Fruit fly (Drosophila melanogaster) whole organism, embryonic: ENCODE data around the gene GAPcenA.

Experiments used
- Antp ChIP-seq: fragments of 200-800 bp; sonication (Bioruptor generic); optimal IDR thresholded peaks from 3 replicates; lab custom pipeline; 2016; ENCODE audit warnings: missing biosample characterization, missing genetic modification characterization
- Atf3 ChIP-seq: fragments of 200-800 bp; sonication (Bioruptor generic); optimal IDR thresholded peaks from 3 replicates; lab custom pipeline; 2016; ENCODE audit warnings: missing biosample characterization, missing genetic modification characterization
- CG10979 ChIP-seq: fragments of 200-800 bp; sonication (Bioruptor generic); optimal IDR thresholded peaks from 2 replicates; lab custom pipeline; 2018; ENCODE audit warnings: missing biosample characterization, mild to moderate bottlenecking, missing genetic modification characterization, moderate library complexity
- CG11560 ChIP-seq: fragments of 200-800 bp; sonication (Bioruptor generic); IDR thresholded peaks from 3 replicates; pipeline ENCODE4 v1.3.6; 2022; ENCODE audit warnings: missing biosample characterization, missing genetic modification characterization
- CG12104 ChIP-seq: fragments of 200-800 bp; sonication (Bioruptor generic); optimal IDR thresholded peaks from 3 replicates; lab custom pipeline; 2016; ENCODE audit warnings: missing biosample characterization, missing genetic modification characterization
- CG12299 ChIP-seq: fragments of 200-800 bp; sonication (Bioruptor generic); optimal IDR thresholded peaks from 2 replicates; lab custom pipeline; 2018; ENCODE audit warnings: missing biosample characterization, mild to moderate bottlenecking, missing genetic modification characterization
- CG12391 ChIP-seq: fragments of 200-800 bp; sonication (Bioruptor generic); optimal IDR thresholded peaks from 3 replicates; lab custom pipeline; 2018; ENCODE audit warnings: missing biosample characterization, mild to moderate bottlenecking, missing genetic modification characterization, moderate library complexity
- CG13775 ChIP-seq: fragments of 200-800 bp; sonication (Bioruptor generic); optimal IDR thresholded peaks from 3 replicates; lab custom pipeline; 2017; ENCODE audit warnings: missing biosample characterization, mild to moderate bottlenecking, missing genetic modification characterization
- CG1602 ChIP-seq: fragments of 200-800 bp; sonication (Bioruptor generic); optimal IDR thresholded peaks from 3 replicates; lab custom pipeline; 2016; ENCODE audit warnings: missing biosample characterization, missing genetic modification characterization
- CG16813 ChIP-seq: fragments of 200-800 bp; sonication (Bioruptor generic); IDR thresholded peaks from 3 replicates; pipeline ENCODE4 v1.3.6; 2022; ENCODE audit warnings: missing biosample characterization, missing genetic modification characterization; ENCODE audit not compliant: partially characterized antibody
- CG17186 ChIP-seq: fragments of 200-800 bp; sonication (Bioruptor generic); optimal IDR thresholded peaks from 3 replicates; lab custom pipeline; 2017; ENCODE audit warnings: missing biosample characterization, missing genetic modification reagents, missing genetic modification characterization
- CG17361 ChIP-seq: fragments of 200-800 bp; sonication (Bioruptor generic); IDR thresholded peaks from 3 replicates; pipeline ENCODE4 v1.3.6; 2022; ENCODE audit warnings: missing biosample characterization, missing genetic modification characterization
- CG2120 ChIP-seq: fragments of 200-800 bp; sonication (Bioruptor generic); optimal IDR thresholded peaks from 3 replicates; lab custom pipeline; 2016; ENCODE audit warnings: missing biosample characterization, missing genetic modification characterization
- CG3995 ChIP-seq: fragments of 200-800 bp; sonication (Bioruptor generic); optimal IDR thresholded peaks from 3 replicates; lab custom pipeline; 2016; ENCODE audit warnings: missing biosample characterization, missing genetic modification characterization
- CG4328 ChIP-seq: fragments of 200-800 bp; sonication (Bioruptor generic); optimal IDR thresholded peaks from 3 replicates; lab custom pipeline; 2017; ENCODE audit warnings: missing biosample characterization, missing genetic modification reagents, missing genetic modification characterization
- CG4820 ChIP-seq: fragments of 200-800 bp; sonication (Bioruptor generic); optimal IDR thresholded peaks from 3 replicates; lab custom pipeline; 2016; ENCODE audit warnings: missing biosample characterization, missing genetic modification characterization
- CG6689 ChIP-seq: fragments of 200-800 bp; sonication (Bioruptor generic); IDR thresholded peaks from 2 replicates; pipeline ENCODE4 v1.3.6; 2022; ENCODE audit warnings: missing biosample characterization, missing genetic modification characterization
- CG6765 ChIP-seq: fragments of 200-800 bp; sonication (Bioruptor generic); optimal IDR thresholded peaks from 3 replicates; lab custom pipeline; 2017; ENCODE audit warnings: missing biosample characterization, mild to moderate bottlenecking, missing genetic modification characterization
- CG9797 ChIP-seq: fragments of 200-800 bp; sonication (Bioruptor generic); optimal IDR thresholded peaks from 3 replicates; lab custom pipeline; 2018; ENCODE audit warnings: missing biosample characterization, mild to moderate bottlenecking, missing genetic modification characterization
- CTCF ChIP-seq: fragments of 200-800 bp; sonication (Bioruptor generic); optimal IDR thresholded peaks from 2 replicates; lab custom pipeline; 2017; ENCODE audit warnings: missing biosample characterization, mild to moderate bottlenecking, missing genetic modification characterization, moderate library complexity
- E2f1 ChIP-seq: fragments of 200-800 bp; sonication (Bioruptor generic); IDR thresholded peaks from 2 replicates; pipeline ENCODE4 v1.3.6; 2022; ENCODE audit warnings: missing biosample characterization, missing genetic modification characterization
- Gug ChIP-seq: fragments of 200-800 bp; sonication (Bioruptor generic); IDR thresholded peaks from 4 replicates; pipeline ENCODE4 v1.3.6; 2022; ENCODE audit warnings: missing biosample characterization, missing genetic modification characterization
- HLH4C ChIP-seq: fragments of 200-800 bp; sonication (Bioruptor generic); IDR thresholded peaks from 3 replicates; pipeline ENCODE4 v1.3.6; 2022; ENCODE audit warnings: missing biosample characterization, missing genetic modification characterization; ENCODE audit not compliant: partially characterized antibody
- HmgD ChIP-seq: fragments of 200-800 bp; sonication (Bioruptor generic); optimal IDR thresholded peaks from 3 replicates; lab custom pipeline; 2016; ENCODE audit warnings: missing biosample characterization, missing genetic modification characterization
- Hr51 ChIP-seq, 2 experiments: fragments of 200-800 bp; sonication (Bioruptor generic); optimal IDR thresholded peaks; 2 replicates in 1 of 2; 3 replicates in 1 of 2; lab custom pipeline; 2016 to 2018; ENCODE audit warnings: missing biosample characterization in 2 of 2, missing genetic modification characterization in 2 of 2, mild to moderate bottlenecking in 1 of 2, moderate library complexity in 1 of 2
- MESR4 ChIP-seq: fragments of 200-800 bp; sonication (Bioruptor generic); optimal IDR thresholded peaks from 2 replicates; lab custom pipeline; 2018; ENCODE audit warnings: missing biosample characterization, mild to moderate bottlenecking, missing genetic modification characterization, moderate library complexity
- Ptx1 ChIP-seq: fragments of 200-800 bp; sonication (Bioruptor generic); IDR thresholded peaks from 2 replicates; pipeline ENCODE4 v1.3.6; 2022; ENCODE audit warnings: missing biosample characterization, missing genetic modification characterization
- Side ChIP-seq: fragments of 200-800 bp; sonication (Bioruptor generic); optimal IDR thresholded peaks from 2 replicates; lab custom pipeline; 2016; ENCODE audit warnings: missing biosample characterization, missing genetic modification characterization
- ab ChIP-seq: fragments of 200-800 bp; sonication (Bioruptor generic); optimal IDR thresholded peaks from 2 replicates; lab custom pipeline; 2016; ENCODE audit warnings: missing biosample characterization, missing genetic modification characterization
- bab2 ChIP-seq: fragments of 200-800 bp; sonication (Bioruptor generic); optimal IDR thresholded peaks from 2 replicates; lab custom pipeline; 2016; ENCODE audit warnings: missing biosample characterization, missing genetic modification characterization
- chif ChIP-seq, 2 experiments: fragments of 200-800 bp; sonication (Bioruptor generic); optimal IDR thresholded peaks; 3 replicates each; lab custom pipeline; 2016; ENCODE audit warnings: missing biosample characterization in 2 of 2, missing genetic modification characterization in 2 of 2
- dm ChIP-seq: fragments of 200-800 bp; sonication (Bioruptor generic); optimal IDR thresholded peaks from 3 replicates; lab custom pipeline; 2016; ENCODE audit warnings: missing biosample characterization, missing genetic modification characterization
- eve ChIP-seq, 2 experiments: fragments of >200 bp; optimal IDR thresholded peaks; 2 replicates each; lab custom pipeline; 2017; ENCODE audit warnings: missing biosample characterization in 2 of 2, missing genetic modification characterization in 2 of 2
- ewg ChIP-seq: fragments of 200-800 bp; sonication (Bioruptor generic); optimal IDR thresholded peaks from 3 replicates; lab custom pipeline; 2017; ENCODE audit warnings: mild to moderate bottlenecking, missing biosample characterization, missing genetic modification reagents, missing genetic modification characterization
- gfzf ChIP-seq: fragments of 200-800 bp; sonication (Bioruptor generic); optimal IDR thresholded peaks from 2 replicates; lab custom pipeline; 2016; ENCODE audit warnings: missing biosample characterization, mild to moderate bottlenecking, missing genetic modification characterization, moderate library complexity
- gro ChIP-seq: fragments of 200-800 bp; sonication (Bioruptor generic); optimal IDR thresholded peaks from 2 replicates; lab custom pipeline; 2016; ENCODE audit warnings: missing biosample characterization, missing genetic modification characterization
- gsb-n ChIP-seq: fragments of 200-800 bp; sonication (Bioruptor generic); optimal IDR thresholded peaks from 3 replicates; lab custom pipeline; 2018; ENCODE audit warnings: missing biosample characterization, mild to moderate bottlenecking, missing genetic modification characterization
- hb ChIP-seq: fragments of 200-800 bp; sonication (Bioruptor generic); IDR thresholded peaks from 3 replicates; pipeline ENCODE4 v1.3.6; 2022; ENCODE audit warnings: missing biosample characterization, missing genetic modification characterization; ENCODE audit not compliant: partially characterized antibody
- hbn ChIP-seq: fragments of 200-800 bp; sonication (Bioruptor generic); IDR thresholded peaks from 2 replicates; pipeline ENCODE4 v1.3.6; 2022; ENCODE audit warnings: missing biosample characterization, missing genetic modification characterization; ENCODE audit not compliant: partially characterized antibody
- jigr1 ChIP-seq: fragments of 200-800 bp; sonication (Bioruptor generic); IDR thresholded peaks from 3 replicates; pipeline ENCODE4 v1.3.6; 2022; ENCODE audit warnings: missing biosample characterization, missing genetic modification characterization
- klu ChIP-seq: fragments of 200-800 bp; sonication (Bioruptor generic); IDR thresholded peaks from 2 replicates; pipeline ENCODE4 v1.3.6; 2022; ENCODE audit warnings: missing biosample characterization, missing genetic modification characterization
- lola ChIP-seq, 3 experiments: fragments of >200 bp in 2 of 3; fragments of 200-800 bp in 1 of 3; sonication (Bioruptor generic) in 1 of 3; optimal IDR thresholded peaks; 2 replicates each; lab custom pipeline; 2017 to 2019; ENCODE audit warnings: missing biosample characterization in 3 of 3, missing genetic modification characterization in 3 of 3, mild to moderate bottlenecking in 1 of 3, moderate library complexity in 1 of 3
- pb ChIP-seq: fragments of 200-800 bp; sonication (Bioruptor generic); optimal IDR thresholded peaks from 3 replicates; lab custom pipeline; 2016; ENCODE audit warnings: missing biosample characterization, missing genetic modification characterization
- pum ChIP-seq: fragments of 200-800 bp; sonication (Bioruptor generic); optimal IDR thresholded peaks from 2 replicates; lab custom pipeline; 2016; ENCODE audit warnings: missing biosample characterization, missing genetic modification characterization
- rib ChIP-seq: fragments of 200-800 bp; sonication (Bioruptor generic); IDR thresholded peaks from 2 replicates; pipeline ENCODE4 v1.3.6; 2022; ENCODE audit warnings: missing biosample characterization, missing genetic modification characterization
- schlank ChIP-seq: fragments of 200-800 bp; sonication (Bioruptor generic); optimal IDR thresholded peaks from 2 replicates; lab custom pipeline; 2018; ENCODE audit warnings: missing biosample characterization, mild to moderate bottlenecking, missing genetic modification characterization
- sim ChIP-seq: fragments of 200-800 bp; sonication (Bioruptor generic); IDR thresholded peaks from 2 replicates; pipeline ENCODE4 v1.3.6; 2022; ENCODE audit warnings: missing biosample characterization, missing genetic modification characterization
- sob ChIP-seq: fragments of 200-800 bp; sonication (Bioruptor generic); IDR thresholded peaks from 2 replicates; pipeline ENCODE4 v1.3.6; 2022; ENCODE audit warnings: missing biosample characterization, missing genetic modification characterization
- trem ChIP-seq: fragments of 200-800 bp; optimal IDR thresholded peaks from 3 replicates; lab custom pipeline; 2019; ENCODE audit warnings: missing biosample characterization, mild to moderate bottlenecking, missing genetic modification characterization, moderate library complexity
- twi ChIP-seq: fragments of 200-800 bp; optimal IDR thresholded peaks from 2 replicates; lab custom pipeline; 2019; ENCODE audit warnings: missing biosample characterization, mild to moderate bottlenecking, missing genetic modification characterization, moderate library complexity
- vnd ChIP-seq: fragments of 200-800 bp; sonication (Bioruptor generic); IDR thresholded peaks from 3 replicates; pipeline ENCODE4 v1.3.6; 2022; ENCODE audit warnings: missing biosample characterization, missing genetic modification characterization; ENCODE audit not compliant: partially characterized antibody

Gene GAPcenA

DNA sequence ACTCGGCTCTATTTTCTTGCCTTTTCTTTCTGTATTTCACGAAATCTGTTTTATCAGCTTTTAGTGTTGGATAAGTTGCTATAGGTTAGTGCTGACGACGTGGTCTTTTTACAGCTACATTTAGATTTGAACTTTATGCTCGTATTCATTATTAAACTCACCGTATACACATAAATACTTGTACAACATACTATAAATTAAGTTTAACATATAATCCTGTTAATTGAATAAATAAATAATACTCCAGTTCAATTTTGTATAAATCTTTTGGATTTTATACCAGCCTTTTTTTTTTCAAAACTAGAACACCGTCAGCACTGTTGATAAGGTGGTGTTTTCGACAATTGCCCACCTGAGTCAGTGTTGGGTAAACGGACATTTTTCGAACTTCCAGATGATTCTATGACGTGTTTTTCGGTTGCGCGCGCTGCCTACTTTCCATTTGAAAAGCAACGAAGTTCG is 37.4 kb upstream of the GAPcenA start, which contains the start of gene BI-1 (continued):
- TF ChIP-seq ab (no peak), CG11560 (tag; lab: Robert Waterston, UW) (no peak), Antp (peak; percentile 43), CG4820 (GFP tag; lab: Kevin White, UChicago) (peak; percentile 66), vnd (no peak), CG6689 (peak; percentile 71), hbn (0 out of 2 replicates have a peak, but pooled peaks have one; percentile 16), ewg (GFP tag; lab: Kevin White, UChicago) (peak; percentile 65), gfzf (peak; percentile 15), pum (GFP tag; lab: Kevin White, UChicago) (peak; percentile 51), jigr1 (GFP tag; lab: Robert Waterston, UW) (no peak), HLH4C (GFP tag; lab: Robert Waterston, UW) (no peak), CG17361 (GFP tag; lab: Robert Waterston, UW) (peak; percentile 88), Ptx1 (GFP tag; lab: Robert Waterston, UW) (peak; percentile 33), dm (GFP tag; lab: Kevin White, UChicago) (no peak), HmgD (GFP tag; lab: Kevin White, UChicago) (no peak), Hr51 (GFP tag; optimal IDR thresholded peaks at IDR 0.05; lab: Kevin White, UChicago) (peak in 1 of 2 experiments; percentile 5), twi (peak; percentile 61), schlank (no peak), Atf3 (GFP tag; lab: Kevin White, UChicago) (no peak), CG12104 (peak; percentile 75), trem (tag; lab: Kevin White, UChicago) (peak; percentile 42), CG2120 (GFP tag; lab: Kevin White, UChicago) (peak; percentile 76), chif (GFP tag; optimal IDR thresholded peaks at IDR 0.05; lab: Kevin White, UChicago) (peak in 1 of 2 experiments; percentile 0), Gug (GFP tag; lab: Robert Waterston, UW) (no peak), rib (no peak), hb (no peak), CG4328 (GFP tag; lab: Kevin White, UChicago) (peak; percentile 67), klu (peak; percentile 62; the same call in 1 of the 2 replicates), lola (GFP tag; optimal IDR thresholded peaks at IDR 0.05; lab: Kevin White, UChicago) (peak in 1 of 3 experiments; percentile 50), gro (peak; percentile 54), eve (GFP tag; optimal IDR thresholded peaks at IDR 0.05; lab: Kevin White, UChicago) (no peak), gsb-n (tag; lab: Kevin White, UChicago) (no peak), CG3995 (GFP tag; lab: Kevin White, UChicago) (peak; percentile 44), E2f1 (GFP tag; lab: Robert Waterston, UW) (no peak), sob (peak; percentile 83), CG12299 (tag; lab: Kevin White, UChicago) (peak; percentile 29), bab2 (GFP tag; lab: Kevin White, UChicago) (peak; percentile 27), CG13775 (GFP tag; lab: Kevin White, UChicago) (peak; percentile 61), sim (GFP tag; lab: Robert Waterston, UW) (no peak), CG17186 (peak; percentile 36), CG10979 (tag; lab: Kevin White, UChicago) (peak; percentile 61), CG16813 (GFP tag; lab: Robert Waterston, UW) (no peak), CG9797 (GFP tag; lab: Kevin White, UChicago) (no peak), Side (GFP tag; lab: Kevin White, UChicago) (no peak), pb (GFP tag; lab: Kevin White, UChicago) (no peak), CG6765 (GFP tag; lab: Kevin White, UChicago) (peak; percentile 56), MESR4 (GFP tag; lab: Kevin White, UChicago) (no peak), CTCF (GFP tag; lab: Kevin White, UChicago) (peak; percentile 22), CG1602 (peak; percentile 43), CG12391 (tag; lab: Kevin White, UChicago) (peak; percentile 73)
